Worm (Caenorhabditis elegans): ENCODE measurements around the gene F59F5.5.

Gene F59F5.5

ce11 chrX:10524483-10524948 is 21.3 kb upstream of the F59F5.5 start, which contains the start of the genes mboa-7 and git-1 (continued):
- TF ChIP-seq ctbp-1 (GFP tag; IDR thresholded peaks at IDR 0.05) (no peak), jun-1 (tag; optimal IDR thresholded peaks at IDR 0.05) (no peak), dve-1 (tag; optimal IDR thresholded peaks at IDR 0.05; ENCODE audit: insufficient read depth) (no peak), sdz-12 (GFP tag; optimal IDR thresholded peaks at IDR 0.05) (no peak), lsy-2 (tag; optimal IDR thresholded peaks at IDR 0.05) (peak in 1 of 2 experiments; percentile 65), T20F7.1 (GFP tag; optimal IDR thresholded peaks at IDR 0.05) (no peak), ceh-82 (tag; optimal IDR thresholded peaks at IDR 0.05) (no peak), lin-15B (tag; optimal IDR thresholded peaks at IDR 0.05) (no peak), aly-2 (tag; optimal IDR thresholded peaks at IDR 0.05) (no peak)

DNA sequence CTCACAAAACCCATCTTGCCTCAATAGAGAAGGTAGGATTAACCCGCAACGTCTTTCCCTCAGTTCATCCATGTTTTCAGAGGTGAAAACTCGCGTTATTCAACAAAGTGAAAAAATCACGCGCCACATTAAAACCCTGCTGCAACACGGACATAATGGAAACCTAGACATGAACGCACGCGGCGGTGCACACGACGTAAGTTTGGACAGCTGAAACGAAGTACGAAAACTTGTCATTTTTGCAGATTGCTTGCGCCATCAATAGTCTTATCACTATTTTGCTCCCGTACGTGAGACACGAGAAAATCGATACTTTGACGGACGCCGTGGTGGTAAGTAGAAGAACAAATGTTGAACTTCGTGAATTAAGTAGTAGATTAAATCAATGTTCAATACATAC is 18.4 kb upstream of the F59F5.5 start:
- TF ChIP-seq daf-16 (GFP tag; optimal IDR thresholded peaks at IDR 0.05) (no peak), daf-16 (tag; optimal IDR thresholded peaks at IDR 0.05) (peak; percentile 57), dmd-8 (GFP tag; IDR thresholded peaks at IDR 0.05) (no peak), hlh-30 (tag; optimal IDR thresholded peaks at IDR 0.05; ENCODE audit: insufficient read depth) (peak; percentile 67), mdl-1 (tag; optimal IDR thresholded peaks at IDR 0.05) (peak in 1 of 2 experiments; percentile 37), unc-62 (GFP tag; optimal IDR thresholded peaks at IDR 0.05 in 1 of 2) (peak in 1 of 2 experiments; percentile 14), unc-62 (tag; optimal IDR thresholded peaks at IDR 0.05) (no peak), mxl-2 (GFP tag; conservative IDR thresholded peaks at IDR 0.05) (no peak), duxl-1 (tag; optimal IDR thresholded peaks at IDR 0.05; ENCODE audit: poor library complexity) (no peak), jun-1 (tag; optimal IDR thresholded peaks at IDR 0.05) (no peak), dve-1 (tag; optimal IDR thresholded peaks at IDR 0.05; ENCODE audit: insufficient read depth) (peak; percentile 50), ceh-44 (GFP tag; IDR thresholded peaks at IDR 0.05) (no peak), F37D6.2 (tag; optimal IDR thresholded peaks at IDR 0.05) (no peak), dmd-6 (GFP tag; IDR thresholded peaks at IDR 0.05) (peak; percentile 73), hmg-1.1 (GFP tag; IDR thresholded peaks at IDR 0.05) (no peak), mes-2 (tag; optimal IDR thresholded peaks at IDR 0.05; ENCODE audit: poor library complexity, severe bottlenecking) (peak; percentile 8), hlh-11 (tag; optimal IDR thresholded peaks at IDR 0.05) (peak; percentile 58), nhr-28 (tag; optimal IDR thresholded peaks at IDR 0.05) (peak; percentile 20), ceh-28 (tag; optimal IDR thresholded peaks at IDR 0.05) (no peak)

ce11 chrX:10528993-10529392 is 16.8 kb upstream of the F59F5.5 start, which contains the start of the genes F14F3.5 and slcf-1:
TSS of gene F14F3.5 (minus strand) at chrX:10529226.
TSS of gene slcf-1 (plus strand) at chrX:10529294.
- TF ChIP-seq nhr-11 (tag; optimal IDR thresholded peaks at IDR 0.05) (no peak), nhr-48 (tag; optimal IDR thresholded peaks at IDR 0.05) (no peak), hlh-30 (tag; optimal IDR thresholded peaks at IDR 0.05; ENCODE audit: insufficient read depth) (no peak), spr-3 (GFP tag; optimal IDR thresholded peaks at IDR 0.05) (no peak), D1046.2 (GFP tag; IDR thresholded peaks at IDR 0.05) (no peak), fos-1 (tag; optimal IDR thresholded peaks at IDR 0.05) (no peak), lin-13 (GFP tag; optimal IDR thresholded peaks at IDR 0.05) (no peak), nhr-102 (tag; optimal IDR thresholded peaks at IDR 0.05) (no peak), snpc-1.2 (GFP tag; IDR thresholded peaks at IDR 0.05) (no peak), lin-29 (GFP tag; IDR thresholded peaks at IDR 0.05) (no peak), duxl-1 (tag; optimal IDR thresholded peaks at IDR 0.05; ENCODE audit: poor library complexity) (no peak), arid-1 (GFP tag; conservative IDR thresholded peaks at IDR 0.05) (no peak), hmg-1.1 (GFP tag; IDR thresholded peaks at IDR 0.05) (no peak), R02D3.7 (tag; optimal IDR thresholded peaks at IDR 0.05) (no peak), ceh-44 (GFP tag; IDR thresholded peaks at IDR 0.05) (no peak), zfp-3 (GFP tag; conservative IDR thresholded peaks at IDR 0.05) (no peak), ama-1 (optimal IDR thresholded peaks at IDR 0.05) (no peak), T20F7.1 (GFP tag; optimal IDR thresholded peaks at IDR 0.05) (no peak), set-16 (GFP tag; IDR thresholded peaks at IDR 0.05) (no peak), zag-1 (tag; optimal IDR thresholded peaks at IDR 0.05) (no peak), lsy-2 (tag; optimal IDR thresholded peaks at IDR 0.05) (no peak), ceh-62 (tag; optimal IDR thresholded peaks at IDR 0.05) (no peak), ZK546.5 (tag; optimal IDR thresholded peaks at IDR 0.05) (no peak), Y5F2A.4 (GFP tag; optimal IDR thresholded peaks at IDR 0.05) (no peak), lin-38 (GFP tag; IDR thresholded peaks at IDR 0.05) (no peak), zfp-2 (tag; optimal IDR thresholded peaks at IDR 0.05) (no peak), ztf-7 (tag; optimal IDR thresholded peaks at IDR 0.05) (no peak), dmd-8 (GFP tag; IDR thresholded peaks at IDR 0.05) (no peak), nhr-28 (tag; optimal IDR thresholded peaks at IDR 0.05) (peak; percentile 34), hlh-11 (tag; optimal IDR thresholded peaks at IDR 0.05) (peak; percentile 40), Y48G9A.11 (GFP tag; IDR thresholded peaks at IDR 0.05) (no peak)

Measured in whole organism, L4 larva.